Fruit fly (Drosophila melanogaster) whole organism, prepupa: ENCODE measurements around the gene CG11686.
A peak's percentile ranks its signal among the peaks of the same experiment; 100 is the strongest.

ENCODE experiments used
- CG10669 ChIP-seq: fragments of 200-800 bp; sonication (Bioruptor generic); optimal IDR thresholded peaks from 3 replicates; lab custom pipeline; 2018; ENCODE audit warnings: missing biosample characterization, mild to moderate bottlenecking, missing genetic modification characterization, moderate library complexity
- CG11762 ChIP-seq: fragments of 200-800 bp; sonication (Bioruptor generic); optimal IDR thresholded peaks from 3 replicates; lab custom pipeline; 2016; ENCODE audit warnings: missing biosample characterization, missing genetic modification characterization; ENCODE audit not compliant: insufficient read depth
- CG11902 ChIP-seq: fragments of 200-800 bp; sonication (Bioruptor generic); optimal IDR thresholded peaks from 3 replicates; lab custom pipeline; 2016; ENCODE audit warnings: missing biosample characterization, missing genetic modification characterization
- CG15336 ChIP-seq: fragments of 200-800 bp; sonication (Bioruptor generic); IDR thresholded peaks from 2 replicates; pipeline ENCODE4 v1.3.6; 2022; ENCODE audit warnings: missing biosample characterization, missing genetic modification characterization
- CG1621 ChIP-seq: fragments of 200-800 bp; sonication (Bioruptor generic); optimal IDR thresholded peaks from 3 replicates; lab custom pipeline; 2018; ENCODE audit warnings: missing biosample characterization, mild to moderate bottlenecking, missing genetic modification characterization
- CG3032 ChIP-seq: fragments of 200-800 bp; optimal IDR thresholded peaks from 2 replicates; lab custom pipeline; 2019; ENCODE audit warnings: missing biosample characterization, mild to moderate bottlenecking, missing genetic modification characterization, moderate library complexity
- CG31627 ChIP-seq: fragments of 200-800 bp; sonication (Bioruptor generic); optimal IDR thresholded peaks from 3 replicates; lab custom pipeline; 2016; ENCODE audit warnings: missing biosample characterization, missing genetic modification characterization
- CG32006 ChIP-seq: fragments of 200-800 bp; sonication (Bioruptor generic); optimal IDR thresholded peaks from 3 replicates; lab custom pipeline; 2017; ENCODE audit warnings: missing biosample characterization, mild to moderate bottlenecking, missing genetic modification characterization
- CG34406 ChIP-seq: fragments of 200-800 bp; sonication (Bioruptor generic); optimal IDR thresholded peaks from 3 replicates; lab custom pipeline; 2016; ENCODE audit warnings: missing biosample characterization, missing genetic modification characterization
- CG3919 ChIP-seq: fragments of 200-800 bp; sonication (Bioruptor generic); optimal IDR thresholded peaks from 3 replicates; lab custom pipeline; 2016; ENCODE audit warnings: missing biosample characterization, missing genetic modification characterization
- CG4318 ChIP-seq: fragments of 200-800 bp; sonication (Bioruptor generic); optimal IDR thresholded peaks from 3 replicates; lab custom pipeline; 2017; ENCODE audit warnings: missing biosample characterization, mild to moderate bottlenecking, missing genetic modification characterization
- CG6163 ChIP-seq: fragments of 200-800 bp; sonication (Bioruptor generic); IDR thresholded peaks from 3 replicates; pipeline ENCODE4 v1.3.6; 2022; ENCODE audit warnings: missing biosample characterization, missing genetic modification characterization
- CG6276 ChIP-seq: fragments of 200-800 bp; sonication (Bioruptor generic); optimal IDR thresholded peaks from 2 replicates; lab custom pipeline; 2017; ENCODE audit warnings: missing biosample characterization, mild to moderate bottlenecking, missing genetic modification characterization
- CG6808 ChIP-seq: fragments of 200-800 bp; sonication (Bioruptor generic); optimal IDR thresholded peaks from 3 replicates; lab custom pipeline; 2017; ENCODE audit warnings: missing biosample characterization, missing genetic modification characterization, mild to moderate bottlenecking, moderate library complexity, missing genetic modification reagents
- CG6854 ChIP-seq: fragments of 200-800 bp; sonication (Bioruptor generic); optimal IDR thresholded peaks from 2 replicates; lab custom pipeline; 2017; ENCODE audit warnings: missing biosample characterization, mild to moderate bottlenecking, missing genetic modification characterization
- CG7368 ChIP-seq: fragments of 200-800 bp; sonication (Bioruptor generic); optimal IDR thresholded peaks from 3 replicates; lab custom pipeline; 2016; ENCODE audit warnings: missing biosample characterization, missing genetic modification characterization
- CG8319 ChIP-seq: fragments of 200-800 bp; sonication (Bioruptor generic); optimal IDR thresholded peaks from 3 replicates; lab custom pipeline; 2016; ENCODE audit warnings: missing biosample characterization, missing genetic modification characterization
- CG8632 ChIP-seq: fragments of 200-800 bp; sonication (Bioruptor generic); optimal IDR thresholded peaks from 3 replicates; lab custom pipeline; 2016; ENCODE audit warnings: missing biosample characterization, missing genetic modification characterization
- Eip75B ChIP-seq: fragments of 200-800 bp; sonication (Bioruptor generic); optimal IDR thresholded peaks from 3 replicates; lab custom pipeline; 2016; ENCODE audit warnings: missing biosample characterization, missing genetic modification characterization
- Eip78C ChIP-seq: fragments of 200-800 bp; sonication (Bioruptor generic); peaks from one replicate; lab custom pipeline; 2016; ENCODE audit warnings: missing biosample characterization, missing genetic modification characterization
- Ets96B ChIP-seq: fragments of 200-800 bp; optimal IDR thresholded peaks from 2 replicates; lab custom pipeline; 2019; ENCODE audit warnings: missing biosample characterization, mild to moderate bottlenecking, missing genetic modification characterization, moderate library complexity
- Gug ChIP-seq: fragments of 200-800 bp; sonication (Bioruptor generic); IDR thresholded peaks from 2 replicates; pipeline ENCODE4 v1.3.6; 2022; ENCODE audit warnings: missing biosample characterization, missing genetic modification characterization
- Hr38 ChIP-seq: sonication (Bioruptor generic); optimal IDR thresholded peaks from 2 replicates; lab custom pipeline; 2016; ENCODE audit warnings: missing biosample characterization, missing genetic modification characterization
- Hr4 ChIP-seq: fragments of 200-800 bp; sonication (Bioruptor generic); optimal IDR thresholded peaks from 3 replicates; lab custom pipeline; 2016; ENCODE audit warnings: missing biosample characterization, missing genetic modification characterization
- Met ChIP-seq: fragments of 200-800 bp; sonication (Bioruptor generic); optimal IDR thresholded peaks from 3 replicates; lab custom pipeline; 2016; ENCODE audit warnings: missing biosample characterization, missing genetic modification characterization
- OdsH ChIP-seq: fragments of 200-800 bp; sonication (Bioruptor generic); optimal IDR thresholded peaks from 3 replicates; lab custom pipeline; 2016; ENCODE audit warnings: missing biosample characterization, missing genetic modification characterization
- Smox ChIP-seq: fragments of 200-800 bp; sonication (Bioruptor generic); optimal IDR thresholded peaks from 3 replicates; lab custom pipeline; 2016; ENCODE audit warnings: missing biosample characterization, missing genetic modification characterization
- Sox102F ChIP-seq: fragments of 200-800 bp; sonication (Bioruptor generic); optimal IDR thresholded peaks from 2 replicates; lab custom pipeline; 2016; ENCODE audit warnings: missing biosample characterization, mild to moderate bottlenecking, missing genetic modification characterization
- Sox14 ChIP-seq: fragments of 200-800 bp; sonication (Bioruptor generic); optimal IDR thresholded peaks from 3 replicates; lab custom pipeline; 2016; ENCODE audit warnings: missing biosample characterization, missing genetic modification characterization
- achi ChIP-seq: fragments of 200-800 bp; sonication (Bioruptor generic); optimal IDR thresholded peaks from 3 replicates; lab custom pipeline; 2016; ENCODE audit warnings: missing biosample characterization, missing genetic modification characterization
- acj6 ChIP-seq: fragments of 200-800 bp; sonication (Bioruptor generic); optimal IDR thresholded peaks from 3 replicates; lab custom pipeline; 2016; ENCODE audit warnings: missing biosample characterization, missing genetic modification characterization
- cyc ChIP-seq: fragments of 200-800 bp; sonication (Bioruptor generic); optimal IDR thresholded peaks from 3 replicates; lab custom pipeline; 2016; ENCODE audit warnings: missing biosample characterization, missing genetic modification characterization
- dsx ChIP-seq: fragments of 200-800 bp; optimal IDR thresholded peaks from 3 replicates; lab custom pipeline; 2019; ENCODE audit warnings: missing biosample characterization, mild to moderate bottlenecking, missing genetic modification characterization, moderate library complexity; ENCODE audit not compliant: poor library complexity, severe bottlenecking
- eg ChIP-seq: fragments of 200-800 bp; sonication (Bioruptor generic); IDR thresholded peaks from 3 replicates; pipeline ENCODE4 v1.3.6; 2022; ENCODE audit warnings: missing biosample characterization, missing genetic modification characterization
- esn ChIP-seq: fragments of 200-800 bp; sonication (Bioruptor generic); optimal IDR thresholded peaks from 2 replicates; lab custom pipeline; 2016; ENCODE audit warnings: missing biosample characterization, mild to moderate bottlenecking, missing genetic modification characterization, moderate library complexity
- fd59A ChIP-seq: fragments of 200-800 bp; sonication (Bioruptor generic); optimal IDR thresholded peaks from 2 replicates; lab custom pipeline; 2017; ENCODE audit warnings: missing biosample characterization, mild to moderate bottlenecking, missing genetic modification characterization, missing genetic modification reagents
- fd85E ChIP-seq: fragments of 200-800 bp; sonication (Bioruptor generic); optimal IDR thresholded peaks from 3 replicates; lab custom pipeline; 2016; ENCODE audit warnings: missing biosample characterization, missing genetic modification characterization
- fkh ChIP-seq: fragments of 200-800 bp; sonication (Bioruptor generic); optimal IDR thresholded peaks from 3 replicates; lab custom pipeline; 2017; ENCODE audit warnings: missing biosample characterization, mild to moderate bottlenecking, missing genetic modification characterization, moderate library complexity
- lz ChIP-seq: fragments of 200-800 bp; sonication (Bioruptor generic); optimal IDR thresholded peaks from 3 replicates; lab custom pipeline; 2016; ENCODE audit warnings: missing biosample characterization, missing genetic modification characterization
- pdm3 ChIP-seq: fragments of 200-800 bp; sonication (Bioruptor generic); optimal IDR thresholded peaks from 3 replicates; lab custom pipeline; 2016; ENCODE audit warnings: missing biosample characterization, missing genetic modification characterization
- salr ChIP-seq, 2 experiments: fragments of 200-800 bp; sonication (Bioruptor generic); optimal IDR thresholded peaks; 3 replicates each; lab custom pipeline; 2016 to 2018; ENCODE audit warnings: missing biosample characterization in 2 of 2, missing genetic modification characterization in 2 of 2, mild to moderate bottlenecking in 1 of 2
- ss ChIP-seq, 2 experiments: fragments of 200-800 bp; sonication (Bioruptor generic); optimal IDR thresholded peaks; 2 replicates in 1 of 2; 3 replicates in 1 of 2; lab custom pipeline; 2017 to 2018; ENCODE audit warnings: mild to moderate bottlenecking in 2 of 2, missing biosample characterization in 2 of 2, missing genetic modification characterization in 2 of 2, moderate library complexity in 1 of 2
- svp ChIP-seq: fragments of 200-800 bp; sonication (Bioruptor generic); peaks from one replicate; lab custom pipeline; 2016; ENCODE audit warnings: missing biosample characterization, missing genetic modification characterization
- topi ChIP-seq: fragments of 200-800 bp; sonication (Bioruptor generic); optimal IDR thresholded peaks from 3 replicates; lab custom pipeline; 2016; ENCODE audit warnings: missing biosample characterization, missing genetic modification characterization
- vri ChIP-seq: fragments of 200-800 bp; sonication (Bioruptor generic); optimal IDR thresholded peaks from 3 replicates; lab custom pipeline; 2016; ENCODE audit warnings: missing biosample characterization, mild to moderate bottlenecking, missing genetic modification characterization

CG11686 gene

dm6 chr3R:13260114-13260673, at the start of gene CG11686:
CG11686 (plus strand) TSS chr3R:13260356.
- TF ChIP-seq CG6808 (no peak), OdsH (no peak), svp (GFP tag; lab: Kevin White, UChicago) (peak; percentile 92), CG6163 (GFP tag; lab: Robert Waterston, UW) (peak; percentile 29; the same call in 1 of the 3 replicates), topi (GFP tag; lab: Kevin White, UChicago) (no peak), CG34406 (GFP tag; lab: Kevin White, UChicago) (peak; percentile 8), Met (GFP tag; lab: Kevin White, UChicago) (peak; percentile 15), eg (GFP tag; lab: Robert Waterston, UW) (peak; percentile 51; the same call in 1 of the 3 replicates), Hr4 (GFP tag; lab: Kevin White, UChicago) (no peak), CG15336 (GFP tag; lab: Robert Waterston, UW) (peak; percentile 56; the same call in 1 of the 2 replicates), Sox102F (GFP tag; lab: Kevin White, UChicago) (peak; percentile 51), Eip78C (GFP tag; lab: Kevin White, UChicago) (peak; percentile 71), CG8632 (GFP tag; lab: Kevin White, UChicago) (peak; percentile 6), Sox14 (GFP tag; lab: Kevin White, UChicago) (peak; percentile 1), CG1621 (tag; lab: Kevin White, UChicago) (peak; percentile 1), vri (GFP tag; lab: Kevin White, UChicago) (peak; percentile 26), esn (GFP tag; lab: Kevin White, UChicago) (peak; percentile 16), fkh (GFP tag; lab: Kevin White, UChicago) (peak; percentile 70)

- no peak for TF ChIP-seq CG6808
- peak; percentile 4 for TF ChIP-seq fkh (GFP tag; lab: Kevin White, UChicago)
- no peak for TF ChIP-seq CG32006 (GFP tag; lab: Kevin White, UChicago)
- TF ChIP-seq Smox (GFP tag; lab: Kevin White, UChicago): no peak
Measured at dm6 chr3R:13214347-13214746, 45.8 kb upstream of the CG11686 start, which contains the start of gene CG8483. CG8483 (minus strand) TSS chr3R:13214465.

- peak; percentile 27 for TF ChIP-seq topi (GFP tag; lab: Kevin White, UChicago)
- TF ChIP-seq CG11902 (GFP tag; lab: Kevin White, UChicago): peak; percentile 15
- peak; percentile 50 for TF ChIP-seq achi (GFP tag; lab: Kevin White, UChicago)
- no peak for TF ChIP-seq salr (GFP tag; optimal IDR thresholded peaks at IDR 0.05; lab: Kevin White, UChicago)
- peak; percentile 65 for TF ChIP-seq CG3032 (tag; lab: Kevin White, UChicago)
- no peak for TF ChIP-seq CG4318 (GFP tag; lab: Kevin White, UChicago)
- peak; percentile 56 for TF ChIP-seq CG34406 (GFP tag; lab: Kevin White, UChicago)
- peak; percentile 53 for TF ChIP-seq CG3919 (GFP tag; lab: Kevin White, UChicago)
- TF ChIP-seq dsx (GFP tag; lab: Kevin White, UChicago): peak; percentile 49
- no peak for TF ChIP-seq Hr38 (GFP tag; lab: Kevin White, UChicago)
- peak; percentile 21 for TF ChIP-seq acj6
- peak; percentile 37 for TF ChIP-seq fd59A (GFP tag; lab: Kevin White, UChicago)
- no peak for TF ChIP-seq fd85E
- TF ChIP-seq Ets96B (tag; lab: Kevin White, UChicago): peak; percentile 61
- TF ChIP-seq CG6854 (GFP tag; lab: Kevin White, UChicago): no peak
- no peak for TF ChIP-seq Gug (GFP tag; lab: Robert Waterston, UW)
- peak; percentile 6 for TF ChIP-seq CG32006 (GFP tag; lab: Kevin White, UChicago)
- no peak for TF ChIP-seq CG6276
- TF ChIP-seq eg (GFP tag; lab: Robert Waterston, UW): no peak
- peak; percentile 52 for TF ChIP-seq CG6808
- TF ChIP-seq vri (GFP tag; lab: Kevin White, UChicago): no peak
- peak; percentile 17 for TF ChIP-seq CG8319 (GFP tag; lab: Kevin White, UChicago)
- TF ChIP-seq lz (GFP tag; lab: Kevin White, UChicago): peak; percentile 10
- TF ChIP-seq CG31627 (GFP tag; lab: Kevin White, UChicago): no peak
- peak; percentile 19 for TF ChIP-seq Eip75B (GFP tag; lab: Kevin White, UChicago)
- TF ChIP-seq pdm3 (GFP tag; lab: Kevin White, UChicago): peak; percentile 14
- TF ChIP-seq CG6163 (GFP tag; lab: Robert Waterston, UW): peak; percentile 47; the same call in 1 of the 3 replicates
- TF ChIP-seq cyc (GFP tag; lab: Kevin White, UChicago): peak; percentile 25
- TF ChIP-seq ss (GFP tag; optimal IDR thresholded peaks at IDR 0.05; lab: Kevin White, UChicago): peak; percentile 25 to 77
- peak; percentile 34 for TF ChIP-seq OdsH
- peak; percentile 12 for TF ChIP-seq CG7368 (GFP tag; lab: Kevin White, UChicago)
- TF ChIP-seq CG11762 (GFP tag; lab: Kevin White, UChicago): no peak
- TF ChIP-seq CG10669: peak; percentile 68
- TF ChIP-seq Sox14 (GFP tag; lab: Kevin White, UChicago): no peak
- peak; percentile 16 for TF ChIP-seq Met (GFP tag; lab: Kevin White, UChicago)
Measured at dm6 chr3R:13215100-13215499, 45.1 kb upstream of the CG11686 start.
